Fruit fly (Drosophila melanogaster) Kc167 (cell line): ENCODE measurements around the gene COX7AL2.

Experiments
- Myc ChIP-seq: fragments of >200 bp; optimal IDR thresholded peaks from 2 replicates; lab custom pipeline; 2017; ENCODE audit warnings: missing external identifiers
- insv ChIP-seq: fragments of >200 bp; optimal IDR thresholded peaks from 3 replicates; lab custom pipeline; 2018; ENCODE audit warnings: missing external identifiers

DNA sequence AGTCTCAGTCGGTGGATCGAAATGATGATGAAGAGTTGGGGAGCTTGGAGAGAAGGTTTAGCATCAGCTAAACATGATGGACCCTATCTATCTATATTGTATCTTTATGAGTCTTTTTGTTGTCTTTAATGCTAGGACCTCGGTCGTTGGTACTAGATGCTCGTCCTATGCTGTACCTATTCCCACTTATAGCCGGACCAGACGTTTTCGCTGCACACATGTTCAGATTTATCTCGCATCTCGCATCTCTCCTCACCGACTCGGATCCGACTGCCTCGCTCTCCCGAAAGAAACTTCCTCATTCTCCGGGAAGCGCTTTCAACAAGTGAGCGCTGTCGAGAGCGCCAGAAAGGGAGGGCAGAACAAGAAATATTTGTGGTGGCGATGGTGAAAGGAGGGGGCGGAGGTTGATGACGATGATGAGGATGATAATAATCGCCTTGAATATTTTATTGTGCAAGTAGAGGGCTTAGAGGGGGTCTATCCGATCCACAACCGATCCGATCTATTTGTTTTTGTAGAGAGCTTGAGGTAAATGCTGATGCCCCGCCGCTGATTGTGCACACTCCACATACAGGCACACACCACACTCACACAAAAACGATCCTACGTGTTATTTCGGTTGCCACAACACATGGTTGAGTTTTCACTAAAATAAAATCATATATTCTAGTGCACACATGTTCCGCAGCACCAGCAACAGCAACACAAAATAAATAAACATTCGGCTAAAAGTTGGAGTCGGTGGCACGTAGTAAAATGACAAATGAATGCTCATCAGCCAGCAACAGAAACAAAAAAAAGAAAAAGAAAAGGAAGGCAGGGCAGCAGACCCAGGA is 34.8 kb downstream of the COX7AL2 start:
- TF ChIP-seq Myc (no peak), insv (lab: Kevin White, UChicago) (no peak)
